Fruit fly (Drosophila melanogaster): ENCODE results near the gene gwl.
A peak's percentile ranks its signal among the peaks of the same experiment; 100 is the strongest.

DNA sequence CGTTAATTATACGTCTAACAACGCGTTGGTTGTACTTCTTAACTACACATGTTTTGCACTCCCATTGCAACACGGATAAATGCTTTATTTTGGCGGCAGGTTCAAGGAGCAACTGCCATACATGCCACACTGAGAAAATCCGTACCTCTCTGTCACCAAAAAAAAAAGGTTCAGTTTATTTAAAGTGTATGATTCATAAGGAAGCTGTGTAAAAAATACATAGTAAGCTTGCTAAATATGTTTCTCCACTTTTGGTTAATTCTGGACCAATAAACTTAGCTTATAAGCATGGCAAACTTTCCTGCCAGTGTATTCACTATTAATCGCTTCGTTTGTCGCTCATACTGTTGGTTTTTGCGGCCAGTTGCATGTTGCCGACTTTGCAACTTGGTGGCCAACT lies 50.1 kb downstream of the gwl start:
- TF ChIP-seq CG9948 (tag; optimal IDR thresholded peaks at IDR 0.05) (peak; percentile 33), D1 (tag; optimal IDR thresholded peaks at IDR 0.05) (no peak), gl (tag; optimal IDR thresholded peaks at IDR 0.05) (no peak), Snoo (tag; optimal IDR thresholded peaks at IDR 0.05) (no peak), CG14655 (GFP tag; optimal IDR thresholded peaks at IDR 0.05) (peak; percentile 53), Pif1B (GFP tag; optimal IDR thresholded peaks at IDR 0.05) (no peak), CG32121 (GFP tag; IDR thresholded peaks at IDR 0.05) (peak; percentile 44), CG8301 (tag; optimal IDR thresholded peaks at IDR 0.05) (peak; percentile 55), CG13204 (GFP tag; optimal IDR thresholded peaks at IDR 0.05) (no peak), EcR (GFP tag; optimal IDR thresholded peaks at IDR 0.05) (no peak), CG8159 (tag; optimal IDR thresholded peaks at IDR 0.05) (peak; percentile 41), CG15710 (tag; optimal IDR thresholded peaks at IDR 0.05) (peak; percentile 25)

Data from whole organism, pupa.